Worm (Caenorhabditis elegans) whole organism, midembryonic: ENCODE measurements around the gene str-115.

Experiments used
- flt-1 ChIP-seq: fragments of 200-800 bp; sonication (Bioruptor generic); IDR thresholded peaks from 2 replicates; pipeline ENCODE4 v1.3.6; 2022; ENCODE audit warnings: missing genetic modification characterization, missing compliant biosample characterization
- ref-1 ChIP-seq: fragments of 200-800 bp; sonication (Bioruptor generic); conservative IDR thresholded peaks from 2 replicates; pipeline ENCODE4 v1.3.6; 2022; ENCODE audit warnings: missing genetic modification reagents, missing genetic modification characterization, missing compliant biosample characterization
- tab-1 ChIP-seq: fragments of 200-800 bp; sonication (Bioruptor generic); IDR thresholded peaks from 2 replicates; pipeline ENCODE4 v1.3.6; 2022; ENCODE audit warnings: missing genetic modification characterization, missing compliant biosample characterization
- ztf-23 ChIP-seq: fragments of 200-800 bp; sonication (Bioruptor generic); IDR thresholded peaks from 2 replicates; pipeline ENCODE4 v1.3.6; 2022; ENCODE audit warnings: missing genetic modification reagents, missing genetic modification characterization, missing compliant biosample characterization

DNA sequence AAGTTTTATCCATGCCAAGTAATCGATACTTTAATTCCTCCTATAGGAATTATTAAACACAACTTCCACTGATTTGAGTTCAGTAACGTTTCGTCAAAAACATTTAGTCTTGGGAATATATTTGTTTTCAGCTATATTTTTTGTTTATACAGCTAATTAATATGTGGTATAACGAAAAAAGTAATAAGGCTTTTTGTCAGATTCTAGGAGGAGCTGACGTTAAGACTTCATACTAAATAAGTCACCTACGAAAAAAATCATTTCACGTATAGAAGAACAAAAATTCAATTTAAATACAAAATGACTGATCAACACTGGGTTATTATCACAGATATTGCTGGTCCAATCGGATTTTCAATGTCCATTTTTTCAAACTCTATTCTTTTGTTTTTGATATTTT is at the start of gene str-115:
- TF ChIP-seq tab-1 (GFP tag; lab: Robert Waterston, UW), result no peak
- TF ChIP-seq flt-1 (GFP tag; lab: Robert Waterston, UW), result no peak
- TF ChIP-seq ref-1 (GFP tag; lab: Robert Waterston, UW), result no peak
- TF ChIP-seq ztf-23 (GFP tag; lab: Robert Waterston, UW), result no peak
